Worm (Caenorhabditis elegans) whole organism, midembryonic: ENCODE measurements around the gene F33E11.2.

ENCODE experiments used
- flt-1 ChIP-seq: fragments of 200-800 bp; sonication (Bioruptor generic); IDR thresholded peaks from 2 replicates; pipeline ENCODE4 v1.3.6; 2022; ENCODE audit warnings: missing genetic modification characterization, missing compliant biosample characterization
- ztf-23 ChIP-seq: fragments of 200-800 bp; sonication (Bioruptor generic); IDR thresholded peaks from 2 replicates; pipeline ENCODE4 v1.3.6; 2022; ENCODE audit warnings: missing genetic modification reagents, missing genetic modification characterization, missing compliant biosample characterization

- TF ChIP-seq ztf-23 (no peak), flt-1 (no peak)
Measured at ce11 chrV:248636-249035, 49.1 kb upstream of the F33E11.2 start.
